Fruit fly (Drosophila melanogaster): ENCODE results near the gene kmr.

dm6 chr3R:13783397-13783796 lies 68.4 kb downstream of the kmr start:
- TF ChIP-seq pan (optimal IDR thresholded peaks at IDR 0.05) (no peak), psq (optimal IDR thresholded peaks at IDR 0.05) (no peak), usp (GFP tag; optimal IDR thresholded peaks at IDR 0.05) (no peak), CG8478 (optimal IDR thresholded peaks at IDR 0.05) (no peak), EcR (GFP tag; optimal IDR thresholded peaks at IDR 0.05) (no peak), Dll (optimal IDR thresholded peaks at IDR 0.05) (no peak)
